Fruit fly (Drosophila melanogaster): ENCODE measurements around the gene PGRP-SB2.

- no peak for TF ChIP-seq CG8478 (optimal IDR thresholded peaks at IDR 0.05)
- no peak for TF ChIP-seq CTCF (optimal IDR thresholded peaks at IDR 0.05)
Observed at dm6 chr3L:16693844-16694243, 32.5 kb upstream of the PGRP-SB2 start.
